Fruit fly (Drosophila melanogaster) whole organism: ENCODE measurements around the gene CG33483.

ENCODE experiments used
- CG8478 ChIP-seq: fragments of >200 bp; optimal IDR thresholded peaks from 2 replicates; lab custom pipeline; 2018; ENCODE audit warnings: inconsistent platforms
- Dll ChIP-seq: fragments of >200 bp; optimal IDR thresholded peaks from 2 replicates; lab custom pipeline; 2017
- EcR ChIP-seq, 2 experiments: fragments of >200 bp; optimal IDR thresholded peaks; 2 replicates each; lab custom pipeline; 2017; ENCODE audit warnings: missing biosample characterization in 2 of 2, missing genetic modification characterization in 2 of 2, missing genetic modification reagents in 2 of 2
- pan ChIP-seq: fragments of >200 bp; optimal IDR thresholded peaks from 2 replicates; lab custom pipeline; 2017
- psq ChIP-seq: fragments of >200 bp; optimal IDR thresholded peaks from 2 replicates; lab custom pipeline; 2017
- usp ChIP-seq: fragments of >200 bp; optimal IDR thresholded peaks from 2 replicates; lab custom pipeline; 2017; ENCODE audit warnings: missing biosample characterization, missing genetic modification characterization, mixed read lengths

The CG33483 gene

DNA sequence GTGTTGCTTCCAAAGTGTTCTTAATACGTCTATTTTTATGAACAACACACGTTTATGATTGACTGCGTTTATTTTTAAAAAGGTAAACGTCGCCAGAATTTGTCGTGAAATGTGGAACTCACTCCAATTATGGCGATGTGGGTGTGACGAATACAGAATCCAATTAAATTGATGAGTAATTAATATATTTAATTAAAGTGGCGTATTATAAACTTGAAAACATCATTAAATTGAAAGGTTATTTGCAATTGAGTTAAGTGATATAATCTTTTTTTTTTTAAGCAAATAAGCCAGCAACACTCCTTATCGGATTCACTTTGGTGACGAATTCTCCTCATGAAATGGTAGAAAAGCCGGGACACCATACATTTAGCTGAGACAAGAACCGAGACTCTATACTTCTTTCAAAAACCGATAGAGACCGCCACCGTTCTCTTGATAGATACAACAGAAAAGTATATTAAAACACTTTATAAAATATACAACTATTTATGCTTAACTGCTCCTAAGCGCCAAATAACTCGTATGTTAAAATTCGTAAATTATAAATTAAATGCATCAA, 31.6 kb downstream of the CG33483 start:
- TF ChIP-seq Dll (lab: Kevin White, UChicago) (no peak), EcR (GFP tag; optimal IDR thresholded peaks at IDR 0.05; lab: Kevin White, UChicago) (no peak), CG8478 (no peak), pan (no peak), usp (GFP tag; lab: Kevin White, UChicago) (no peak), psq (lab: Kevin White, UChicago) (no peak)

DNA sequence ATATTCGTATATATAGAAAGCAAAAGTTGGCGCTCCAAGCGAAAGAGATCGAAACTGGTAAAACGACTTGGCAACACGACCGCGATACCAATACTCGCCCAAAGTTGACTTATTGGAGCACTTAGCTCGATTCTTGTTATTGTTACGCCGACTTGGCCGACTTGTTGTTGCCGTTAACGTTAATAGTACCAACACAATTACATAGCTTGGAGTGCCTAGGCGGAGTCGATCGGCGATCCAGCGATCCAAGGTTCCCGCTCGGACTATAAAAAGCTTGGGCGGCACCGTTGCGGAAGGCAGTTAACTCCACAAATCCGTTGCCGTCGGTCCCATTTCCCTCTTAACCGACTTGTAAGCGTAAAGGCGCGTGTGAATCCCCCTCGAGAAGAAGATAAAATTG, 34.7 kb downstream of the CG33483 start, which contains the start of gene Cpr100A:
Gene Cpr100A (plus strand): TSS at position 290 of the 400 bp plus-strand sequence.
- TF ChIP-seq psq (lab: Kevin White, UChicago) = no peak
- no peak for TF ChIP-seq Dll (lab: Kevin White, UChicago)
- TF ChIP-seq pan = no peak
- TF ChIP-seq EcR (GFP tag; optimal IDR thresholded peaks at IDR 0.05; lab: Kevin White, UChicago) = no peak
- no peak for TF ChIP-seq usp (GFP tag; lab: Kevin White, UChicago)
- TF ChIP-seq CG8478 = no peak

DNA sequence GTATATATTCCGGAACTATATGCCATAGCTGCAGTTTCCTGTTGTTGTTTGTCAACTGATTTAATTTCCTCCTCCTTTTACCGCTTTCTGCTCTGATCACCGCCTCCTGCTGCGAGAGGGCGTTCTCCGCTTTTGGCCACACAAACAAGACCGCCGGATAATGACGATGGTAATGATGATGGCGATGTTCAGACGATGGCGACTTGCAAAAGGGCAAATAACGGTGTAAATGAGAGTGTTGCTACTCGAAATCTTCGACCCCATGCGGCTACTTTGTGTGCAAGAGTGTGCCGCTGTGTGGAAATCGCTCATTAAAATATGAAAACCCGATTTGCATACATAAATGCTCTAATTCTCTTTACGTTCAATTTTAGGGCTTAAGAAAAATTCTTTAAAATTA, 36.1 kb downstream of the CG33483 start:
- TF ChIP-seq Dll (lab: Kevin White, UChicago) (no peak), pan (no peak), CG8478 (no peak), usp (GFP tag; lab: Kevin White, UChicago) (no peak), EcR (GFP tag; optimal IDR thresholded peaks at IDR 0.05; lab: Kevin White, UChicago) (no peak), psq (lab: Kevin White, UChicago) (no peak)

DNA sequence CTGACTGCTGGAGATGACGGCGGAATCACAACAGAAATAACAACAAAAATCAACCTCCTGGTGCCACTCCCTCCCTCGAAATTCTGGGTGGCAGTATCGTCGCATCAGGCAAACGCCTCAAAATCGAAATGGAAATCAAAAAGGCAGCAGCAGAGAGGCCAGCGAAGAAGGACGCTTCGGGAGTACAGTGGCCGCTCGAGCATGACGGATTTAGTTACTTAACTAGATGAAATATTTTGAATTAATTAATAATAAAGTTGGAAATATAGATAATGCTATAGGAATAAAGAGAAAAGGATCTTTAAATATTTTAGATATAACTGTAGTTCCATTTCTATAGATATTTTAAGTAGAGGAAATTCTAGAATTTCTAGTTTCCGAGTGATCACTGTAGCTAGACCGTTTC, 36.6 kb downstream of the CG33483 start:
- TF ChIP-seq CG8478 (no peak), EcR (GFP tag; optimal IDR thresholded peaks at IDR 0.05; lab: Kevin White, UChicago) (no peak), Dll (lab: Kevin White, UChicago) (no peak), usp (GFP tag; lab: Kevin White, UChicago) (no peak), psq (lab: Kevin White, UChicago) (no peak), pan (no peak)

DNA sequence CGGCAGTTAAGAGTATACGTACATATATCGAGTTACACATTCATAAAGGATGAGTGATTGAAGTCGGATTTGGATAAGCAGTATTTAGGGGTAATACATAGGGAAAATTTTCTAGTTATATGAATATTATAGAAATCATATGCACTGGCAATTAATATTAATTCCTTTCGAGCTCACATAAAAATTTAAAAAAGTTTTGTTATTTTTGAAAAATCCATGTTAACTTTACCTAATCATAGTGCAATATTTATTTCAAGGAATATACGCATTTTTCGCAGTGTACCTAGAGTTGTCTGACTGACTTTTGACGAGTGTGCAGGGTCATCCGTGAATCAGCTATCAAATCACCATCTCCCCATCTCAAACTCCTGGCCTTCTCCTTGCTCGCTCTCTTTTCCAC, 37.5 kb downstream of the CG33483 start:
- TF ChIP-seq pan (no peak), psq (lab: Kevin White, UChicago) (no peak), usp (GFP tag; lab: Kevin White, UChicago) (no peak), Dll (lab: Kevin White, UChicago) (no peak), EcR (GFP tag; optimal IDR thresholded peaks at IDR 0.05; lab: Kevin White, UChicago) (no peak), CG8478 (no peak)

DNA sequence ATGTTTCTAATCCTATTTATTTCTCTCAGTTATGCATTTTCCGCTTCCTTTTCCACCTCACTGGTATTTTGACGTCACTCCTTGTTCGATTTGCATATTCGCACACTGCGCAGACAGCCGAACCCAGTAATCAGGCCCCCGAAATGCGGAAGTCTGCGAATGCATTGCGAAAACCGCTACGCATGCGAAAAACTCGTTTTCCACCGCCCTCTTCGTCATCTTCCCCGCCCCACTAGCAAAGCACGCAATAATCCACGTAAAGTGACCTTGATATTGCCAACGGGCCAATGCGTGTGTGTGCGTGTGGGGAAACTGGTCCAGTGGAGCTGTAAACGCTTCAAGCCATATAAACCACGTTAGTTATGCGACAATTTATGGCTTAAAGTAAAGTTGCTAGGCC, 38.0 kb downstream of the CG33483 start:
- TF ChIP-seq CG8478 (no peak), psq (lab: Kevin White, UChicago) (no peak), Dll (lab: Kevin White, UChicago) (no peak), pan (no peak)

DNA sequence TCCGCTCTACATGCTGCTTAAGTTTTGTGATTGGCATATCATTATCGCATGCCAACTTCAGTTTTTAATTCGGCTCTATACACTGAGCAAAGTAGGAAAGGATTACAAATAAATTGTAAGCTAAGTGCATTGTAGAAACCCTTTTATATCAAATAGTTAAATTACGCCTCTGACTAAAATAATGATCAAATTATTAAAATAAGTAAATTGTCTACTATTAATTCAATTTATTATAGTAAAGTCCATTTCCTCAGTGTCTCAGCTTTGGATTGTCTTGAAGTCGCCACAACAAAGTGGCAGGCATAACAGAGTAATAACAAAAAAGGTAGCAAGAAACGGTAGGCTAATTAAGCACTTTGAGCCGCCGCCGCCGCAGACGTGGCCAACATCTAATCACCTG, 39.5 kb downstream of the CG33483 start:
- no peak for TF ChIP-seq pan

DNA sequence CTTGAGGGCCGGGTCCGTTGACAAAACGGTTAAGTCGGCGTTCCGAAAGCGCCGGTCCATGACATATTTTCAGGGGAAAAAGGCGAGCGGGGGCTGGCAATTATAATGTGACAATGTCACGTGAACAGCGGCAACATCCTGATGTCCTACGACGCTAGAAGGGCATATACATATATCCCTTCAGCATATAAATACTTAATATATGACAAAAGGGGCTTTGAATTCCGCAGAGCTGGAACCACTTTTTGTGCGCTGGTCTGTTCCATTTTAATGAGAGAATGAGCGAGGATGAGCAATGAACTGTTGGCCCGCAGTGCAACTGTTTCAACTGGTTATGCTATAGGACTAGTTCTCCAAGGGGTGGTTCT, 41.4 kb downstream of the CG33483 start:
- TF ChIP-seq Dll (lab: Kevin White, UChicago) = no peak
- TF ChIP-seq CG8478 = no peak
- TF ChIP-seq pan = no peak
- no peak for TF ChIP-seq usp (GFP tag; lab: Kevin White, UChicago)
- no peak for TF ChIP-seq psq (lab: Kevin White, UChicago)
- TF ChIP-seq EcR (GFP tag; optimal IDR thresholded peaks at IDR 0.05; lab: Kevin White, UChicago) = no peak

DNA sequence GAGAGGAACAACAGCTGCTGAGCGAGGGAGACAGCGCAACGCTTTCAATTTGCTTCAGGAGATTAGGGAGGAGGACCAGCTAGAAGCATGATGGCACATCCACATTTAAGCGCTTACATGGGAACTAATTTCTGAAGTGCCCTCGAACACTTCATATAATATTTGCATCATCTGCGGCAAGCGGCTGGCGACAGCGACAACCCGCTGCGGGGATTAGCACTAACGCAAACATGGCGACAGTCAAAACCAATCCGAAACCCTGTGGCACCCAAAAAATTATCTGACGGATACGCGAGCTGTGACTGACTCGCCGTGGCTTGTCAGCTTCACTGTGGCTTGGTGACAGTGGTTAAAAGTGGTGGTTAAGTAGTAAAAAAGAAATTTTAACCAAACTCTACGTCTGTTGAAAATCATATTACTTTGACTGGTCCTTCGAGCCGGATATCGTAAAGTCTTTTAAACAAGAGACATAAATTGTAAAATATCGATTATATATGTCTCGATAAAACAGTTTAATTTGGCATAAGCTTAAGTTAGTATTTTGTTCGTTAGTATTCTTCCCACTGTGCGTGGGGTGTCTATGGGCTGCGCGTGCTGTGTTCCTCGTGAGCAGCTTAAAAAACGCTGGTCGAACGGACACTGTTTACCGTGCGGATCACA, 41.9 kb downstream of the CG33483 start:
- no peak for TF ChIP-seq pan
- TF ChIP-seq psq (lab: Kevin White, UChicago) = no peak
- TF ChIP-seq Dll (lab: Kevin White, UChicago) = no peak
- no peak for TF ChIP-seq CG8478
- no peak for TF ChIP-seq usp (GFP tag; lab: Kevin White, UChicago)
- TF ChIP-seq EcR (GFP tag; optimal IDR thresholded peaks at IDR 0.05; lab: Kevin White, UChicago) = no peak

DNA sequence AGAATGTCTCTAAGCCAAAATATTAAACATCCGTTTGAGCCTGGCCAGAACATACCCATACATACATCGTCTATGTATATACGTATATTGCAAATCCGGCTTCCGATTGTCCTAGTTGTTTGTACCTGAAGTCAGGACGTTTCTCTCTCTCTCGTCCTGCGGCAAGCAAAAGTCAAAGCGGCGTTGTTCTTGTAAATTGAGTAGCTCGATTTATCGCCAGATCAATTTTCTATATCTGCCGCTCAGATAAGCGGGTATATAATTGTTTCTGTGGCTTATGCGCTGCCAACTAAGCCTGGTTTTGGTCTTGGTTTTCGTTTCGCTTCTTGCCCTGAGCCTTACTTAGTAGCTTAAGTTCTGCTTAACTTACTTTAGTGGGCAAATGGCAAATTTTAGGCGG, 45.4 kb downstream of the CG33483 start:
- TF ChIP-seq pan = no peak
- no peak for TF ChIP-seq Dll (lab: Kevin White, UChicago)
- no peak for TF ChIP-seq usp (GFP tag; lab: Kevin White, UChicago)
- no peak for TF ChIP-seq CG8478
- no peak for TF ChIP-seq psq (lab: Kevin White, UChicago)
- TF ChIP-seq EcR (GFP tag; optimal IDR thresholded peaks at IDR 0.05; lab: Kevin White, UChicago) = no peak

DNA sequence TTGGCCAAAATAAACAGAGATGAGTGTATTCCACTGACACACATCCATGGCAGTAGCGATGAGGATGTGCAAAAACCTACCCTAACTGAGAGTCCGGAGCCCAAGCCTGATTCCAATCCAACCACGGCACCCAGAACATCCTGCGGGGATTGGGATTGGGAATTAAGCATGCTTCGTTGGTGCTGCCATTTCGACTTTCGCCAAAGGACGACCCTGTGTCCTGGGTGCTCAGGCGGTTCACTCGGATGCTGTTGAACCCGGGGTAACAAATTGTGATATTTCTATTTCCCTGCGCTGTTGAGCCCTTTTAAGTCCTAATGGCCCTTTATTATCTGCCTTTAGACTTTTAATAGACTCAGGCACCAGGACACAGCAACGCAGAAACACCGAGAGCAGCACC, 46.8 kb downstream of the CG33483 start:
- TF ChIP-seq CG8478 = no peak
- no peak for TF ChIP-seq EcR (GFP tag; optimal IDR thresholded peaks at IDR 0.05; lab: Kevin White, UChicago)
- no peak for TF ChIP-seq Dll (lab: Kevin White, UChicago)
- TF ChIP-seq psq (lab: Kevin White, UChicago) = no peak
- TF ChIP-seq usp (GFP tag; lab: Kevin White, UChicago) = no peak
- no peak for TF ChIP-seq pan

DNA sequence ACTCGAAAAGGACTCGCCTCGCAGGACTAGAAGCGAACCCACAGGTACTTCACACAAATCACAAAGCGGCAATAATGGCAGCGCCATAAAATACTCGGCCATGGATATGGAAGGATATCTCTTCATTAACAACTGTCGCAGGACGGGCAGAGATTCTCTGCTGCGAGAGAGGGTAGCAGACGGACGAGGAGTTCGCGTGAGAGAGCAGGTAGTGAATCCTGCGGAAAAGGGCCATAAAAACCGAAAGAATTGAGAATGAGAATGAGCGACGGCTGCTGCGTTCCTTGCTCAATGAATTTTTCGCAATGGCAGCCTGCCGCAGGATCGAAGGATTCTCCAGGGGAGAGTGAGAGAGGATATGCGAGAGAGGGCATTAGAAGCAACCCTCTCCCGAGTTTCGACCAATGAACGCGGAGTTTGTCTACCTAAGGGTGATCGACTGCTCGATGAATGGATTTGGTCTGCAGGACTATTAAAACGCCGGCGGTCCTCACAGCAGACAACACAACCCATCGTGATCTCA, 50.1 kb downstream of the CG33483 start, which contains the start of gene tll:
Gene tll (plus strand): TSS at position 473 of the 523 bp plus-strand sequence.
- TF ChIP-seq usp (GFP tag; lab: Kevin White, UChicago) (no peak), Dll (lab: Kevin White, UChicago) (no peak), EcR (GFP tag; optimal IDR thresholded peaks at IDR 0.05; lab: Kevin White, UChicago) (no peak), pan (no peak), CG8478 (no peak), psq (lab: Kevin White, UChicago) (no peak)
